Fruit fly (Drosophila melanogaster) whole organism, embryonic: ENCODE data around the gene fd96Cb.
A peak's percentile ranks its signal among the peaks of the same experiment; 100 is the strongest.

ENCODE experiments used
- Blimp-1 ChIP-seq: fragments of 200-800 bp; sonication (Bioruptor generic); optimal IDR thresholded peaks from 3 replicates; lab custom pipeline; 2018; ENCODE audit warnings: missing biosample characterization, missing genetic modification characterization, mild to moderate bottlenecking, moderate library complexity, missing genetic modification reagents
- C15 ChIP-seq: fragments of 200-800 bp; sonication (Bioruptor generic); IDR thresholded peaks from 3 replicates; pipeline ENCODE4 v1.3.6; 2022; ENCODE audit warnings: missing biosample characterization, missing genetic modification characterization
- CG12104 ChIP-seq: fragments of 200-800 bp; sonication (Bioruptor generic); optimal IDR thresholded peaks from 3 replicates; lab custom pipeline; 2016; ENCODE audit warnings: missing biosample characterization, missing genetic modification characterization
- CG13624 ChIP-seq: fragments of 200-800 bp; sonication (Bioruptor generic); optimal IDR thresholded peaks from 2 replicates; lab custom pipeline; 2016; ENCODE audit warnings: missing biosample characterization, missing genetic modification characterization
- CG13894 ChIP-seq: fragments of 200-800 bp; sonication (Bioruptor generic); optimal IDR thresholded peaks from 3 replicates; lab custom pipeline; 2018; ENCODE audit warnings: missing biosample characterization, mild to moderate bottlenecking, missing genetic modification characterization, moderate library complexity
- CG14050 ChIP-seq: fragments of 200-800 bp; sonication (Bioruptor generic); IDR thresholded peaks from 3 replicates; pipeline ENCODE4 v1.3.6; 2022; ENCODE audit warnings: missing biosample characterization, missing genetic modification characterization
- CG14710 ChIP-seq: fragments of 200-800 bp; sonication (Bioruptor generic); optimal IDR thresholded peaks from 3 replicates; lab custom pipeline; 2019; ENCODE audit warnings: missing biosample characterization, mild to moderate bottlenecking, missing genetic modification characterization, moderate library complexity
- CG15479 ChIP-seq: fragments of 200-800 bp; sonication (Bioruptor generic); optimal IDR thresholded peaks from 3 replicates; lab custom pipeline; 2019; ENCODE audit warnings: missing biosample characterization, mild to moderate bottlenecking, missing genetic modification characterization, moderate library complexity
- CG16779 ChIP-seq: fragments of 200-800 bp; sonication (Bioruptor generic); IDR thresholded peaks from 2 replicates; pipeline ENCODE4 v1.3.6; 2022; ENCODE audit warnings: missing biosample characterization, missing genetic modification characterization
- CG17328 ChIP-seq: fragments of 200-800 bp; sonication (Bioruptor generic); IDR thresholded peaks from 2 replicates; pipeline ENCODE4 v1.3.6; 2022; ENCODE audit warnings: missing biosample characterization, missing genetic modification characterization
- CG17361 ChIP-seq: fragments of 200-800 bp; sonication (Bioruptor generic); IDR thresholded peaks from 3 replicates; pipeline ENCODE4 v1.3.6; 2022; ENCODE audit warnings: missing biosample characterization, missing genetic modification characterization
- CG18011 ChIP-seq: fragments of 200-800 bp; sonication (Bioruptor generic); optimal IDR thresholded peaks from 2 replicates; lab custom pipeline; 2017; ENCODE audit warnings: missing biosample characterization, missing genetic modification characterization, mild to moderate bottlenecking, moderate library complexity, missing genotype
- CG2678 ChIP-seq: fragments of 200-800 bp; sonication (Bioruptor generic); optimal IDR thresholded peaks from 3 replicates; lab custom pipeline; 2019; ENCODE audit warnings: missing biosample characterization, mild to moderate bottlenecking, missing genetic modification characterization, moderate library complexity
- CG34224 ChIP-seq: fragments of 200-800 bp; sonication (Bioruptor generic); IDR thresholded peaks from 3 replicates; pipeline ENCODE4 v1.3.6; 2022; ENCODE audit warnings: missing biosample characterization, missing genetic modification characterization; ENCODE audit not compliant: partially characterized antibody
- CG34422 ChIP-seq: fragments of 200-800 bp; sonication (Bioruptor generic); IDR thresholded peaks from 3 replicates; pipeline ENCODE4 v1.3.6; 2022; ENCODE audit warnings: missing biosample characterization, missing genetic modification characterization
- CG4730 ChIP-seq: fragments of 200-800 bp; sonication (Bioruptor generic); IDR thresholded peaks from 2 replicates; pipeline ENCODE4 v1.3.6; 2022; ENCODE audit warnings: missing biosample characterization, missing genetic modification characterization
- CG6254 ChIP-seq: fragments of 200-800 bp; sonication (Bioruptor generic); optimal IDR thresholded peaks from 3 replicates; lab custom pipeline; 2017; ENCODE audit warnings: mild to moderate bottlenecking, missing biosample characterization, missing genetic modification reagents, missing genetic modification characterization
- CG6791 ChIP-seq: fragments of 200-800 bp; sonication (Bioruptor generic); IDR thresholded peaks from 3 replicates; pipeline ENCODE4 v1.3.6; 2022; ENCODE audit warnings: missing biosample characterization, missing genetic modification characterization; ENCODE audit not compliant: partially characterized antibody
- CG7271 ChIP-seq: fragments of 200-800 bp; sonication (Bioruptor generic); optimal IDR thresholded peaks from 2 replicates; lab custom pipeline; 2018; ENCODE audit warnings: missing biosample characterization, mild to moderate bottlenecking, missing genetic modification characterization, moderate library complexity
- CG8281 ChIP-seq: fragments of 200-800 bp; sonication (Bioruptor generic); optimal IDR thresholded peaks from 2 replicates; lab custom pipeline; 2018; ENCODE audit warnings: missing biosample characterization, mild to moderate bottlenecking, missing genetic modification characterization, moderate library complexity
- CG8478 ChIP-seq: fragments of >200 bp; optimal IDR thresholded peaks from 2 replicates; lab custom pipeline; 2018
- CG8944 ChIP-seq: fragments of 200-800 bp; sonication (Bioruptor generic); optimal IDR thresholded peaks from 3 replicates; lab custom pipeline; 2016; ENCODE audit warnings: missing biosample characterization, missing genetic modification characterization
- CG9876 ChIP-seq: fragments of 200-800 bp; sonication (Bioruptor generic); optimal IDR thresholded peaks from 2 replicates; lab custom pipeline; 2016; ENCODE audit warnings: missing biosample characterization, missing genetic modification characterization
- CkIIα-i1 ChIP-seq: fragments of 200-800 bp; sonication (Bioruptor generic); IDR thresholded peaks from 2 replicates; pipeline ENCODE4 v1.3.6; 2022; ENCODE audit warnings: missing biosample characterization, missing genetic modification characterization
- Dip3 ChIP-seq: fragments of 200-800 bp; sonication (Bioruptor generic); optimal IDR thresholded peaks from 3 replicates; lab custom pipeline; 2016; ENCODE audit warnings: missing biosample characterization, missing genetic modification characterization
- E2f2 ChIP-seq: fragments of 200-800 bp; sonication (Bioruptor generic); IDR thresholded peaks from 2 replicates; pipeline ENCODE4 v1.3.6; 2022; ENCODE audit warnings: missing biosample characterization, missing genetic modification characterization
- Fer1 ChIP-seq: fragments of 200-800 bp; sonication (Bioruptor generic); optimal IDR thresholded peaks from 2 replicates; lab custom pipeline; 2017; ENCODE audit warnings: missing biosample characterization, mild to moderate bottlenecking, missing genetic modification characterization
- H15 ChIP-seq: fragments of 200-800 bp; sonication (Bioruptor generic); IDR thresholded peaks from 3 replicates; pipeline ENCODE4 v1.3.6; 2022; ENCODE audit warnings: missing biosample characterization, missing genetic modification characterization
- H2.0 ChIP-seq: fragments of 200-800 bp; sonication (Bioruptor generic); IDR thresholded peaks from 2 replicates; pipeline ENCODE4 v1.3.6; 2022; ENCODE audit warnings: missing biosample characterization, missing genetic modification characterization
- Mrtf ChIP-seq: fragments of 200-800 bp; sonication (Bioruptor generic); IDR thresholded peaks from 3 replicates; pipeline ENCODE4 v1.3.6; 2022; ENCODE audit warnings: missing biosample characterization, missing genetic modification characterization
- NC2α ChIP-seq: fragments of 200-800 bp; sonication (Bioruptor generic); optimal IDR thresholded peaks from 2 replicates; lab custom pipeline; 2016; ENCODE audit warnings: missing biosample characterization, missing genetic modification characterization
- Scr ChIP-seq: fragments of 200-800 bp; sonication (Bioruptor generic); IDR thresholded peaks from 2 replicates; pipeline ENCODE4 v1.3.6; 2022; ENCODE audit warnings: missing biosample characterization, missing genetic modification characterization; ENCODE audit not compliant: partially characterized antibody
- Vsx1 ChIP-seq: fragments of 200-800 bp; sonication (Bioruptor generic); optimal IDR thresholded peaks from 2 replicates; lab custom pipeline; 2017; ENCODE audit warnings: missing biosample characterization, mild to moderate bottlenecking, missing genetic modification characterization, missing genetic modification reagents
- amos ChIP-seq: fragments of 200-800 bp; sonication (Bioruptor generic); IDR thresholded peaks from 2 replicates; pipeline ENCODE4 v1.3.6; 2022; ENCODE audit warnings: missing biosample characterization, missing genetic modification characterization; ENCODE audit not compliant: partially characterized antibody
- az2 ChIP-seq: fragments of 200-800 bp; sonication (Bioruptor generic); optimal IDR thresholded peaks from 3 replicates; lab custom pipeline; 2016; ENCODE audit warnings: missing biosample characterization, missing genetic modification characterization
- bbx ChIP-seq: fragments of 200-800 bp; sonication (Bioruptor generic); IDR thresholded peaks from 2 replicates; pipeline ENCODE4 v1.3.6; 2022; ENCODE audit warnings: missing biosample characterization, missing genetic modification characterization; ENCODE audit not compliant: partially characterized antibody
- chn ChIP-seq: fragments of 200-800 bp; sonication (Bioruptor generic); optimal IDR thresholded peaks from 2 replicates; lab custom pipeline; 2016; ENCODE audit warnings: missing biosample characterization, missing genetic modification characterization
- croc ChIP-seq: fragments of 200-800 bp; sonication (Bioruptor generic); conservative IDR thresholded peaks from 3 replicates; pipeline ENCODE4 v1.3.6; 2022; ENCODE audit warnings: missing biosample characterization, missing genetic modification characterization
- gfzf ChIP-seq: fragments of 200-800 bp; sonication (Bioruptor generic); optimal IDR thresholded peaks from 2 replicates; lab custom pipeline; 2016; ENCODE audit warnings: missing biosample characterization, mild to moderate bottlenecking, missing genetic modification characterization, moderate library complexity
- h ChIP-seq: fragments of >200 bp; optimal IDR thresholded peaks from 2 replicates; lab custom pipeline; 2017
- hb ChIP-seq: fragments of 200-800 bp; sonication (Bioruptor generic); IDR thresholded peaks from 3 replicates; pipeline ENCODE4 v1.3.6; 2022; ENCODE audit warnings: missing biosample characterization, missing genetic modification characterization; ENCODE audit not compliant: partially characterized antibody
- kah ChIP-seq: fragments of 200-800 bp; sonication (Bioruptor generic); optimal IDR thresholded peaks from 2 replicates; lab custom pipeline; 2018; ENCODE audit warnings: missing biosample characterization, mild to moderate bottlenecking, missing genetic modification characterization
- mld ChIP-seq: fragments of 200-800 bp; sonication (Bioruptor generic); IDR thresholded peaks from 3 replicates; pipeline ENCODE4 v1.3.6; 2022; ENCODE audit warnings: missing biosample characterization, missing genetic modification characterization; ENCODE audit not compliant: partially characterized antibody
- pfk ChIP-seq: fragments of 200-800 bp; sonication (Bioruptor generic); optimal IDR thresholded peaks from 2 replicates; lab custom pipeline; 2018; ENCODE audit warnings: missing biosample characterization, mild to moderate bottlenecking, missing genetic modification characterization, moderate library complexity
- phol ChIP-seq: fragments of 200-800 bp; sonication (Bioruptor generic); optimal IDR thresholded peaks from 3 replicates; lab custom pipeline; 2018; ENCODE audit warnings: missing biosample characterization, mild to moderate bottlenecking, missing genetic modification characterization, moderate library complexity
- sens-2 ChIP-seq: fragments of 200-800 bp; sonication (Bioruptor generic); IDR thresholded peaks from 2 replicates; pipeline ENCODE4 v1.3.6; 2022; ENCODE audit warnings: missing biosample characterization, missing genetic modification characterization
- so ChIP-seq: fragments of 200-800 bp; sonication (Bioruptor generic); IDR thresholded peaks from 3 replicates; pipeline ENCODE4 v1.3.6; 2022; ENCODE audit warnings: missing biosample characterization, missing genetic modification characterization
- sqz ChIP-seq: fragments of 200-800 bp; sonication (Bioruptor generic); optimal IDR thresholded peaks from 3 replicates; lab custom pipeline; 2018; ENCODE audit warnings: missing biosample characterization, mild to moderate bottlenecking, missing genetic modification characterization
- tgo ChIP-seq: fragments of 200-800 bp; sonication (Bioruptor generic); IDR thresholded peaks from 3 replicates; pipeline ENCODE4 v1.3.6; 2022; ENCODE audit warnings: missing biosample characterization, missing genetic modification characterization
- ttk ChIP-seq: fragments of 200-800 bp; sonication (Bioruptor generic); IDR thresholded peaks from 2 replicates; pipeline ENCODE4 v2.1.2; 2022; ENCODE audit warnings: missing biosample characterization, missing genetic modification characterization
- unpg ChIP-seq: fragments of 200-800 bp; sonication (Bioruptor generic); optimal IDR thresholded peaks from 3 replicates; lab custom pipeline; 2018; ENCODE audit warnings: missing biosample characterization, mild to moderate bottlenecking, missing genetic modification characterization, moderate library complexity
- wdn ChIP-seq: fragments of 200-800 bp; sonication (Bioruptor generic); IDR thresholded peaks from 2 replicates; pipeline ENCODE4 v1.3.6; 2022; ENCODE audit warnings: missing biosample characterization, missing genetic modification characterization

The fd96Cb gene

dm6 chr3R:25047504-25047903 lies 47.3 kb upstream of the fd96Cb start, which contains the start of gene CG11790 (continued):
- TF ChIP-seq mld (GFP tag; lab: Robert Waterston, UW) (peak; percentile 73), wdn (GFP tag; lab: Robert Waterston, UW) (no peak), CG6791 (GFP tag; lab: Robert Waterston, UW) (peak; percentile 83), CG8478 (no peak), H2.0 (no peak), amos (GFP tag; lab: Robert Waterston, UW) (peak; percentile 75), CG8281 (tag; lab: Kevin White, UChicago) (no peak), C15 (GFP tag; lab: Robert Waterston, UW) (no peak), Fer1 (GFP tag; lab: Kevin White, UChicago) (no peak), CG16779 (GFP tag; lab: Robert Waterston, UW) (no peak), phol (tag; lab: Kevin White, UChicago) (no peak), CG8944 (GFP tag; lab: Kevin White, UChicago) (no peak), CG14050 (GFP tag; lab: Robert Waterston, UW) (no peak), CG6254 (GFP tag; lab: Kevin White, UChicago) (no peak), H15 (GFP tag; lab: Robert Waterston, UW) (no peak), CG17361 (GFP tag; lab: Robert Waterston, UW) (no peak), CG14710 (no peak), Vsx1 (GFP tag; lab: Kevin White, UChicago) (no peak), bbx (GFP tag; lab: Robert Waterston, UW) (peak; percentile 85), Blimp-1 (GFP tag; lab: Kevin White, UChicago) (no peak), sqz (no peak), hb (GFP tag; lab: Robert Waterston, UW) (peak; percentile 61; the same call in 2 of the 3 replicates), CkIIα-i1 (GFP tag; lab: Robert Waterston, UW) (no peak), CG7271 (tag; lab: Kevin White, UChicago) (no peak), CG12104 (no peak), CG34422 (GFP tag; lab: Robert Waterston, UW) (no peak), az2 (GFP tag; lab: Kevin White, UChicago) (no peak), CG34224 (GFP tag; lab: Robert Waterston, UW) (peak; percentile 77), CG2678 (tag; lab: Kevin White, UChicago) (no peak), E2f2 (GFP tag; lab: Robert Waterston, UW) (0 out of 2 replicates have a peak, but pooled peaks have one; percentile 21), CG18011 (GFP tag; lab: Kevin White, UChicago) (no peak), Scr (GFP tag; lab: Robert Waterston, UW) (peak; percentile 77), gfzf (peak; percentile 25), NC2α (GFP tag; lab: Kevin White, UChicago) (no peak), CG13894 (no peak), CG9876 (GFP tag; lab: Kevin White, UChicago) (no peak), so (GFP tag; lab: Robert Waterston, UW) (peak; percentile 47; the same call in 1 of the 3 replicates), CG17328 (no peak), CG4730 (no peak), kah (GFP tag; lab: Kevin White, UChicago) (no peak), Mrtf (GFP tag; lab: Robert Waterston, UW) (no peak), unpg (no peak), sens-2 (GFP tag; lab: Robert Waterston, UW) (no peak), ttk (no peak), croc (no peak), CG15479 (GFP tag; lab: Kevin White, UChicago) (no peak), tgo (GFP tag; lab: Robert Waterston, UW) (no peak), pfk (GFP tag; lab: Kevin White, UChicago) (peak; percentile 8), chn (GFP tag; lab: Kevin White, UChicago) (no peak), Dip3 (GFP tag; lab: Kevin White, UChicago) (no peak), h (no peak), CG13624 (GFP tag; lab: Kevin White, UChicago) (no peak)
